Fruit fly (Drosophila melanogaster): ENCODE data around the gene CG9386.

The CG9386 gene

dm6 chr3R:9600558-9600959, 45.4 kb upstream of the CG9386 start (continued):
- TF ChIP-seq CG13287 (GFP tag; IDR thresholded peaks at IDR 0.05; ENCODE audit: partially characterized antibody) (no peak), gsb-n (tag; optimal IDR thresholded peaks at IDR 0.05) (peak; percentile 16), CG18011 (GFP tag; optimal IDR thresholded peaks at IDR 0.05) (peak; percentile 14), Ets65A (GFP tag) (peak; percentile 88), TFAM (GFP tag; optimal IDR thresholded peaks at IDR 0.05) (no peak), Neu2 (GFP tag; optimal IDR thresholded peaks at IDR 0.05; ENCODE audit: borderline replicate concordance) (no peak), Hr39 (optimal IDR thresholded peaks at IDR 0.05) (no peak), unc-4 (GFP tag; IDR thresholded peaks at IDR 0.05; ENCODE audit: partially characterized antibody) (no peak), CG16815 (GFP tag; optimal IDR thresholded peaks at IDR 0.05) (peak; percentile 12), Deaf1 (tag; optimal IDR thresholded peaks at IDR 0.05) (peak; percentile 36), CG3847 (GFP tag; IDR thresholded peaks at IDR 0.05) (peak; percentile 32), CG2202 (tag; optimal IDR thresholded peaks at IDR 0.05) (peak; percentile 31), Bdp1 (GFP tag; optimal IDR thresholded peaks at IDR 0.05) (no peak), CG14965 (GFP tag; optimal IDR thresholded peaks at IDR 0.05; ENCODE audit: borderline replicate concordance) (no peak), fru (optimal IDR thresholded peaks at IDR 0.05) (no peak), CG15269 (tag; optimal IDR thresholded peaks at IDR 0.05) (peak; percentile 9), Abd-B (GFP tag; optimal IDR thresholded peaks at IDR 0.05) (no peak), hbn (GFP tag; IDR thresholded peaks at IDR 0.05; ENCODE audit: partially characterized antibody) (no peak), Fer1 (GFP tag; optimal IDR thresholded peaks at IDR 0.05) (peak; percentile 68), CG32772 (GFP tag; IDR thresholded peaks at IDR 0.05) (no peak), so (GFP tag; IDR thresholded peaks at IDR 0.05) (no peak), gt (GFP tag; IDR thresholded peaks at IDR 0.05) (no peak), gcm (GFP tag; optimal IDR thresholded peaks at IDR 0.05) (peak; percentile 21), peb (GFP tag; IDR thresholded peaks at IDR 0.05) (no peak), D (optimal IDR thresholded peaks at IDR 0.05) (no peak), D (GFP tag; optimal IDR thresholded peaks at IDR 0.05) (no peak), nom (GFP tag; optimal IDR thresholded peaks at IDR 0.05) (peak; percentile 13), pho (GFP tag; optimal IDR thresholded peaks at IDR 0.05) (peak; percentile 2), CG2129 (GFP tag; IDR thresholded peaks at IDR 0.05; ENCODE audit: partially characterized antibody) (no peak), CG8388 (GFP tag; optimal IDR thresholded peaks at IDR 0.05) (peak; percentile 8), Dfd (GFP tag; optimal IDR thresholded peaks at IDR 0.05) (no peak), gsb (GFP tag; IDR thresholded peaks at IDR 0.05) (no peak), CG6175 (GFP tag; IDR thresholded peaks at IDR 0.05) (no peak)

- TF ChIP-seq aop (GFP tag; IDR thresholded peaks at IDR 0.05) (no peak), prd (optimal IDR thresholded peaks at IDR 0.05) (no peak), prd (GFP tag; IDR thresholded peaks at IDR 0.05) (peak; percentile 51; the same call in 1 of the 3 replicates), jigr1 (GFP tag; IDR thresholded peaks at IDR 0.05) (no peak), fd102C (GFP tag; optimal IDR thresholded peaks at IDR 0.05) (no peak), crp (GFP tag; optimal IDR thresholded peaks at IDR 0.05) (no peak), lbe (GFP tag; optimal IDR thresholded peaks at IDR 0.05) (no peak), CG5245 (GFP tag; optimal IDR thresholded peaks at IDR 0.05) (peak; percentile 59), chm (GFP tag; IDR thresholded peaks at IDR 0.05) (peak; percentile 49; the same call in 1 of the 2 replicates), pum (GFP tag; optimal IDR thresholded peaks at IDR 0.05) (peak; percentile 43), Usf (GFP tag; optimal IDR thresholded peaks at IDR 0.05) (no peak), Vsx1 (GFP tag; optimal IDR thresholded peaks at IDR 0.05) (no peak), br (optimal IDR thresholded peaks at IDR 0.05) (no peak), CG8944 (GFP tag; optimal IDR thresholded peaks at IDR 0.05) (peak; percentile 51), kah (GFP tag; optimal IDR thresholded peaks at IDR 0.05) (no peak), NfI (GFP tag; optimal IDR thresholded peaks at IDR 0.05) (peak; percentile 30), dm (GFP tag; optimal IDR thresholded peaks at IDR 0.05) (no peak), mam (GFP tag; optimal IDR thresholded peaks at IDR 0.05) (no peak), CG34376 (GFP tag; optimal IDR thresholded peaks at IDR 0.05) (no peak), Tbp (GFP tag; optimal IDR thresholded peaks at IDR 0.05) (no peak), disco-r (GFP tag; optimal IDR thresholded peaks at IDR 0.05) (no peak), Mad (GFP tag; optimal IDR thresholded peaks at IDR 0.05) (peak; percentile 18)
Measured at dm6 chr3R:9598099-9598498, 42.9 kb upstream of the CG9386 start.

Measured in whole organism, embryonic.